Worm (Caenorhabditis elegans): ENCODE measurements around the gene T25D1.2.
"Not testable (repeated sequence)": the region's sequence is repeated elsewhere in the genome, so short reads cannot be mapped to it uniquely, and the experiment has no call there.

Gene T25D1.2

DNA sequence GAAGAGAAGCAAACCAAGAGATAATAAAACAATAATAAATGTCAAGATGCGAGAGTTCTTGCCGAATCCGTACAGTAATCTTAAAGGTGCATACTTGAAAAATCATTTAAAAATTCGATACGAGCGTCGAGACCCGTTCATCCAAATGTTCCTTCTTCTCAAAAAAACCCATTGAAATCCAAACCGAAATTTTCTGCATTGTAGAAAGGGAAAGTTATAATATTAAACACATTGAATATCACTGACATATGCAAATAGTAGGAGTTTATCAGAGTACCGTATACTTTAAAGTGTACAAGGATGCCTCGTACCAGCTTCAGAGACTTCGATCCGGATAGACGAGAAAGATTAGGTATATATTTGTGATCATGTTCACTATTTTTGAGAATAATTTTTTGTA, at the start of gene T25D1.2:
T25D1.2 (plus strand) TSS at position 301 of the 400 bp plus-strand sequence.
- TF ChIP-seq F55B11.4 (tag; optimal IDR thresholded peaks at IDR 0.05; ENCODE audit: borderline replicate concordance, insufficient read depth); B0336.3 (GFP tag; IDR thresholded peaks at IDR 0.05); lin-35 (GFP tag; optimal IDR thresholded peaks at IDR 0.05): not testable (repeated sequence)

DNA sequence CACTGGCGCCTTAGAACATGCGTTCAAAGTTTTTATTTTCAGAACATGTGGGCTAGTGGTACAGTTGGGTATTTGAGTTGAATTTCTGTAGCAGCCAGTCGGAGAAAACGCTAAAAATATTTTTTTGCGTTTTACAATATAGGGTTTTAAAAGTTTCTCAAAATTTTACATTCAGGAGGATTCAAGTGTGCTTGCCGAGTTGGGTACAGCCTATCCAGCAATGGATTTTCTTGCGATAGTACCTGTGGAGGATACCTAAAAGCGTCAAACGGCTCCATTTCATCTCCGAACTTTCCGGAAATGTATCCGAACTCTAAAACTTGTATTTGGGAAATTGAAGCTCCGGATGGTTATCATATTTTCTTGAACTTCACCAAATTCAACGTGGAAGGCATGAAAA, 49.2 kb upstream of the T25D1.2 start:
- no peak for TF ChIP-seq F22D6.2 (tag; optimal IDR thresholded peaks at IDR 0.05)
- TF ChIP-seq ceh-91 (GFP tag; IDR thresholded peaks at IDR 0.05), result no peak
- TF ChIP-seq hsf-1 (GFP tag; IDR thresholded peaks at IDR 0.05), result no peak
- no peak for TF ChIP-seq attf-5 (GFP tag; optimal IDR thresholded peaks at IDR 0.05)
- TF ChIP-seq let-607 (tag; optimal IDR thresholded peaks at IDR 0.05), result no peak
- TF ChIP-seq atf-7 (tag; optimal IDR thresholded peaks at IDR 0.05), result no peak
- TF ChIP-seq zfh-2 (GFP tag; conservative IDR thresholded peaks at IDR 0.05), result no peak
- no peak for TF ChIP-seq snpc-1.1 (tag; optimal IDR thresholded peaks at IDR 0.05; ENCODE audit: insufficient read depth)
- TF ChIP-seq unc-130 (GFP tag; optimal IDR thresholded peaks at IDR 0.05), result no peak
- TF ChIP-seq B0019.2 (GFP tag; conservative IDR thresholded peaks at IDR 0.05), result no peak
- TF ChIP-seq Y67H2A.10 (GFP tag; conservative IDR thresholded peaks at IDR 0.05), result no peak
- TF ChIP-seq attf-6 (GFP tag; IDR thresholded peaks at IDR 0.05), result no peak
- no peak for TF ChIP-seq madf-6 (GFP tag; IDR thresholded peaks at IDR 0.05)

DNA sequence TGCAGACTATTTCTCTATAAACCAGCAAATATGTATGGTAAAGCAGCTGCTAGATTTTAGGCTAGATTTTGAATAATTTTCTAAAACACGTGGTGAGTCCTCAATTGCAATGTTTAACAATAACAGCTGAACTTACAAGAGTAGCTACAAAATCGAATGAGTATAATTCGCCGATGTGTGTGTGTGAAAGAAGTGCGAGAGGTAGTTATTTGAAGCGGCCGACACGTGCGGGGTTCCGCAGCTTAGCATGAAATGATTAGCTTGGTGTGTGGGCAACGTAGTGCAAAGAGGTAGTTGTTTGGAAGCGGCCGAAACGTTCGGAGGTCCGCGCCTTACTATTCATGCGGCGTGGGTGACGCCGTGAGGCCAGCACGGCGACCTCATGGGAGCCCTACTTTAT, 46.5 kb upstream of the T25D1.2 start:
- 0 out of 2 replicates have a peak, but pooled peaks have one; percentile 43 for TF ChIP-seq F37B4.10 (GFP tag; IDR thresholded peaks at IDR 0.05)
- no peak for TF ChIP-seq ets-4 (GFP tag; optimal IDR thresholded peaks at IDR 0.05)
- TF ChIP-seq snpc-4 (GFP tag; optimal IDR thresholded peaks at IDR 0.05), result no peak
- TF ChIP-seq snpc-4 (tag; optimal IDR thresholded peaks at IDR 0.05), result peak in 2 of 4 experiments; percentile 51 to 75
- no peak for TF ChIP-seq snpc-1.3 (tag; optimal IDR thresholded peaks at IDR 0.05; ENCODE audit: insufficient read depth)
- no peak for TF ChIP-seq athp-1 (tag; optimal IDR thresholded peaks at IDR 0.05)
- 0 out of 2 replicates have a peak, but pooled peaks have one; percentile 28 for TF ChIP-seq hsf-1 (GFP tag; IDR thresholded peaks at IDR 0.05)

DNA sequence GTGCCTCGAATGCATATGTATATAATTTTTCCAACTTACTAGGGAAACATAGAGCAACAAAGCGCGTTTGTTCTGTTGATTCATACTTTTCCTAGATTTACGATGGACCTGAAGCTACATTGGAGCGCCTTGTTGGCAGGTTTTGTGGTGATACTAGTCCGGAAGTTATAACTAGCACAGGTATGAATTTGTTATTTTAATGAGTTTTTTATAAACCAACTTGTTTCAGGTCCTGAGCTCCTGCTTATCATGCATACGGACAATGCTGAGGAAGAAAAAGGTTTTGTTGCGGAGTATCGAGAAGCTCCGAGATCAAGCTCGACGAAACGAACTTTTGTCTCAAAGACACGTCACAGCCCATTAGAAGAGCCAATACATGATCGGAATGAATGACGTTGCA, 44.6 kb upstream of the T25D1.2 start, which contains the start of gene F38E9.1:
F38E9.1 (plus strand) TSS at position 301 of the 400 bp plus-strand sequence.
- no peak for TF ChIP-seq fkh-3 (tag; optimal IDR thresholded peaks at IDR 0.05)
- TF ChIP-seq chd-7 (tag; optimal IDR thresholded peaks at IDR 0.05), result no peak
- no peak for TF ChIP-seq snpc-4 (GFP tag; optimal IDR thresholded peaks at IDR 0.05)
- TF ChIP-seq snpc-4 (tag; optimal IDR thresholded peaks at IDR 0.05), result no peak
- TF ChIP-seq nfyb-1 (GFP tag; IDR thresholded peaks at IDR 0.05), result no peak
- no peak for TF ChIP-seq mcd-1 (GFP tag; IDR thresholded peaks at IDR 0.05)
- no peak for TF ChIP-seq K12H6.12 (tag; optimal IDR thresholded peaks at IDR 0.05)
- no peak for TF ChIP-seq athp-1 (tag; optimal IDR thresholded peaks at IDR 0.05)
- no peak for TF ChIP-seq F39B2.1 (GFP tag; IDR thresholded peaks at IDR 0.05)
- TF ChIP-seq rcor-1 (GFP tag; IDR thresholded peaks at IDR 0.05), result no peak
- no peak for TF ChIP-seq snpc-1.3 (tag; optimal IDR thresholded peaks at IDR 0.05; ENCODE audit: insufficient read depth)
- TF ChIP-seq Y79H2A.3 (GFP tag; conservative IDR thresholded peaks at IDR 0.05), result no peak
- no peak for TF ChIP-seq sptf-2 (GFP tag; optimal IDR thresholded peaks at IDR 0.05)

DNA sequence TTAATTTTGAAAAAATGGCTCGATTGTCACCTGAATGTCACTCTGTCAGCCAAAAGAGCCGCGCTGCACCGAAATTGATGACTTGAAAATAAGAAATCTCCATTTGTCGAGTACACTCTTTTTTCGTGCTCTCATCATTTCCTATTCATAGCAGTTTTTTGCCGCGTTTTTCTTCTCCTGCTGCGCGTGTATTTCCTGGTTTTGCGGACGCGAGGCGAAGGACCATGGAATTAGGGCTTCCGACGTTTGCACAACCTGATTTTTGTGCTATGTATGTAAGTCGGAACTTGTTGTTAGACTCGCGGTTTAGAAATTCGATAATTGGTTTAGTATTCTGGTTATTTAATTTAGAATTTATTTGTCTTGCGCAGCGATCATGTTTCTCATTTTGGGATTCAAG, 35.1 kb upstream of the T25D1.2 start:
- TF ChIP-seq akir-1 (GFP tag; optimal IDR thresholded peaks at IDR 0.05) (no peak), let-526 (GFP tag; IDR thresholded peaks at IDR 0.05) (no peak), attf-3 (GFP tag; conservative IDR thresholded peaks at IDR 0.05) (no peak)

Data from whole organism, young adult.